Fruit fly (Drosophila melanogaster) whole organism, prepupa: ENCODE data around the gene CG14427.

ENCODE experiments used
- Blimp-1 ChIP-seq: fragments of 200-800 bp; sonication (Bioruptor generic); optimal IDR thresholded peaks from 3 replicates; lab custom pipeline; 2017; ENCODE audit warnings: missing biosample characterization, missing genetic modification characterization, mild to moderate bottlenecking, moderate library complexity, missing genetic modification reagents
- CG10631 ChIP-seq: fragments of 200-800 bp; sonication (Bioruptor generic); optimal IDR thresholded peaks from 2 replicates; lab custom pipeline; 2016; ENCODE audit warnings: missing biosample characterization, missing genetic modification characterization
- CG10669 ChIP-seq: fragments of 200-800 bp; sonication (Bioruptor generic); optimal IDR thresholded peaks from 3 replicates; lab custom pipeline; 2018; ENCODE audit warnings: missing biosample characterization, mild to moderate bottlenecking, missing genetic modification characterization, moderate library complexity
- CG11294 ChIP-seq: fragments of 200-800 bp; sonication (Bioruptor generic); IDR thresholded peaks from 2 replicates; pipeline ENCODE4 v1.3.6; 2022; ENCODE audit warnings: missing biosample characterization, missing genetic modification characterization
- CG11762 ChIP-seq: fragments of 200-800 bp; sonication (Bioruptor generic); optimal IDR thresholded peaks from 3 replicates; lab custom pipeline; 2016; ENCODE audit warnings: missing biosample characterization, missing genetic modification characterization; ENCODE audit not compliant: insufficient read depth
- CG15336 ChIP-seq: fragments of 200-800 bp; sonication (Bioruptor generic); IDR thresholded peaks from 2 replicates; pipeline ENCODE4 v1.3.6; 2022; ENCODE audit warnings: missing biosample characterization, missing genetic modification characterization
- CG1621 ChIP-seq: fragments of 200-800 bp; sonication (Bioruptor generic); optimal IDR thresholded peaks from 3 replicates; lab custom pipeline; 2018; ENCODE audit warnings: missing biosample characterization, mild to moderate bottlenecking, missing genetic modification characterization
- CG16779 ChIP-seq: fragments of 200-800 bp; sonication (Bioruptor generic); optimal IDR thresholded peaks from 3 replicates; lab custom pipeline; 2017; ENCODE audit warnings: missing biosample characterization, mild to moderate bottlenecking, missing genetic modification characterization
- CG3032 ChIP-seq: fragments of 200-800 bp; optimal IDR thresholded peaks from 2 replicates; lab custom pipeline; 2019; ENCODE audit warnings: missing biosample characterization, mild to moderate bottlenecking, missing genetic modification characterization, moderate library complexity
- CG32006 ChIP-seq: fragments of 200-800 bp; sonication (Bioruptor generic); optimal IDR thresholded peaks from 3 replicates; lab custom pipeline; 2017; ENCODE audit warnings: missing biosample characterization, mild to moderate bottlenecking, missing genetic modification characterization
- CG3919 ChIP-seq: fragments of 200-800 bp; sonication (Bioruptor generic); optimal IDR thresholded peaks from 3 replicates; lab custom pipeline; 2016; ENCODE audit warnings: missing biosample characterization, missing genetic modification characterization
- CG4318 ChIP-seq: fragments of 200-800 bp; sonication (Bioruptor generic); optimal IDR thresholded peaks from 3 replicates; lab custom pipeline; 2017; ENCODE audit warnings: missing biosample characterization, mild to moderate bottlenecking, missing genetic modification characterization
- CG6163 ChIP-seq: fragments of 200-800 bp; sonication (Bioruptor generic); IDR thresholded peaks from 3 replicates; pipeline ENCODE4 v1.3.6; 2022; ENCODE audit warnings: missing biosample characterization, missing genetic modification characterization
- CG6276 ChIP-seq: fragments of 200-800 bp; sonication (Bioruptor generic); optimal IDR thresholded peaks from 2 replicates; lab custom pipeline; 2017; ENCODE audit warnings: missing biosample characterization, mild to moderate bottlenecking, missing genetic modification characterization
- CG6854 ChIP-seq: fragments of 200-800 bp; sonication (Bioruptor generic); optimal IDR thresholded peaks from 2 replicates; lab custom pipeline; 2017; ENCODE audit warnings: missing biosample characterization, mild to moderate bottlenecking, missing genetic modification characterization
- CG7368 ChIP-seq: fragments of 200-800 bp; sonication (Bioruptor generic); optimal IDR thresholded peaks from 3 replicates; lab custom pipeline; 2016; ENCODE audit warnings: missing biosample characterization, missing genetic modification characterization
- CG8119 ChIP-seq: fragments of 200-800 bp; sonication (Bioruptor generic); IDR thresholded peaks from 3 replicates; pipeline ENCODE4 v1.3.6; 2022; ENCODE audit warnings: missing biosample characterization, missing genetic modification characterization
- CG8319 ChIP-seq: fragments of 200-800 bp; sonication (Bioruptor generic); optimal IDR thresholded peaks from 3 replicates; lab custom pipeline; 2016; ENCODE audit warnings: missing biosample characterization, missing genetic modification characterization
- CG8632 ChIP-seq: fragments of 200-800 bp; sonication (Bioruptor generic); optimal IDR thresholded peaks from 3 replicates; lab custom pipeline; 2016; ENCODE audit warnings: missing biosample characterization, missing genetic modification characterization
- CG9139 ChIP-seq: fragments of 200-800 bp; sonication (Bioruptor generic); optimal IDR thresholded peaks from 3 replicates; lab custom pipeline; 2017; ENCODE audit warnings: missing biosample characterization, mild to moderate bottlenecking, missing genetic modification characterization
- Eip75B ChIP-seq: fragments of 200-800 bp; sonication (Bioruptor generic); optimal IDR thresholded peaks from 3 replicates; lab custom pipeline; 2016; ENCODE audit warnings: missing biosample characterization, missing genetic modification characterization
- Eip78C ChIP-seq: fragments of 200-800 bp; sonication (Bioruptor generic); peaks from one replicate; lab custom pipeline; 2016; ENCODE audit warnings: missing biosample characterization, missing genetic modification characterization
- Eip93F ChIP-seq: fragments of 200-800 bp; sonication (Bioruptor generic); optimal IDR thresholded peaks from 2 replicates; lab custom pipeline; 2016; ENCODE audit warnings: missing biosample characterization, mild to moderate bottlenecking, missing genetic modification characterization
- Ets96B ChIP-seq: fragments of 200-800 bp; optimal IDR thresholded peaks from 2 replicates; lab custom pipeline; 2019; ENCODE audit warnings: missing biosample characterization, mild to moderate bottlenecking, missing genetic modification characterization, moderate library complexity
- Gug ChIP-seq: fragments of 200-800 bp; sonication (Bioruptor generic); IDR thresholded peaks from 2 replicates; pipeline ENCODE4 v1.3.6; 2022; ENCODE audit warnings: missing biosample characterization, missing genetic modification characterization
- Hr38 ChIP-seq: sonication (Bioruptor generic); optimal IDR thresholded peaks from 2 replicates; lab custom pipeline; 2016; ENCODE audit warnings: missing biosample characterization, missing genetic modification characterization
- Hr39 ChIP-seq: fragments of 200-800 bp; sonication (Bioruptor generic); optimal IDR thresholded peaks from 2 replicates; lab custom pipeline; 2016; ENCODE audit warnings: missing biosample characterization, missing genetic modification characterization
- Hr4 ChIP-seq: fragments of 200-800 bp; sonication (Bioruptor generic); optimal IDR thresholded peaks from 3 replicates; lab custom pipeline; 2016; ENCODE audit warnings: missing biosample characterization, missing genetic modification characterization
- Met ChIP-seq: fragments of 200-800 bp; sonication (Bioruptor generic); optimal IDR thresholded peaks from 3 replicates; lab custom pipeline; 2016; ENCODE audit warnings: missing biosample characterization, missing genetic modification characterization
- Smox ChIP-seq: fragments of 200-800 bp; sonication (Bioruptor generic); optimal IDR thresholded peaks from 3 replicates; lab custom pipeline; 2016; ENCODE audit warnings: missing biosample characterization, missing genetic modification characterization
- Sox102F ChIP-seq: fragments of 200-800 bp; sonication (Bioruptor generic); optimal IDR thresholded peaks from 2 replicates; lab custom pipeline; 2016; ENCODE audit warnings: missing biosample characterization, mild to moderate bottlenecking, missing genetic modification characterization
- Sox14 ChIP-seq: fragments of 200-800 bp; sonication (Bioruptor generic); optimal IDR thresholded peaks from 3 replicates; lab custom pipeline; 2016; ENCODE audit warnings: missing biosample characterization, missing genetic modification characterization
- achi ChIP-seq: fragments of 200-800 bp; sonication (Bioruptor generic); optimal IDR thresholded peaks from 3 replicates; lab custom pipeline; 2016; ENCODE audit warnings: missing biosample characterization, missing genetic modification characterization
- acj6 ChIP-seq: fragments of 200-800 bp; sonication (Bioruptor generic); optimal IDR thresholded peaks from 3 replicates; lab custom pipeline; 2016; ENCODE audit warnings: missing biosample characterization, missing genetic modification characterization
- eg ChIP-seq: fragments of 200-800 bp; sonication (Bioruptor generic); IDR thresholded peaks from 3 replicates; pipeline ENCODE4 v1.3.6; 2022; ENCODE audit warnings: missing biosample characterization, missing genetic modification characterization
- esn ChIP-seq: fragments of 200-800 bp; sonication (Bioruptor generic); optimal IDR thresholded peaks from 2 replicates; lab custom pipeline; 2016; ENCODE audit warnings: missing biosample characterization, mild to moderate bottlenecking, missing genetic modification characterization, moderate library complexity
- fd59A ChIP-seq: fragments of 200-800 bp; sonication (Bioruptor generic); optimal IDR thresholded peaks from 2 replicates; lab custom pipeline; 2017; ENCODE audit warnings: missing biosample characterization, mild to moderate bottlenecking, missing genetic modification characterization, missing genetic modification reagents
- fd85E ChIP-seq: fragments of 200-800 bp; sonication (Bioruptor generic); optimal IDR thresholded peaks from 3 replicates; lab custom pipeline; 2016; ENCODE audit warnings: missing biosample characterization, missing genetic modification characterization
- lz ChIP-seq: fragments of 200-800 bp; sonication (Bioruptor generic); optimal IDR thresholded peaks from 3 replicates; lab custom pipeline; 2016; ENCODE audit warnings: missing biosample characterization, missing genetic modification characterization
- net ChIP-seq: fragments of 200-800 bp; sonication (Bioruptor generic); optimal IDR thresholded peaks from 3 replicates; lab custom pipeline; 2016; ENCODE audit warnings: missing biosample characterization, missing genetic modification characterization
- pdm3 ChIP-seq: fragments of 200-800 bp; sonication (Bioruptor generic); optimal IDR thresholded peaks from 3 replicates; lab custom pipeline; 2016; ENCODE audit warnings: missing biosample characterization, missing genetic modification characterization
- salr ChIP-seq, 2 experiments: fragments of 200-800 bp; sonication (Bioruptor generic); optimal IDR thresholded peaks; 3 replicates each; lab custom pipeline; 2016 to 2018; ENCODE audit warnings: missing biosample characterization in 2 of 2, missing genetic modification characterization in 2 of 2, mild to moderate bottlenecking in 1 of 2
- ss ChIP-seq, 2 experiments: fragments of 200-800 bp; sonication (Bioruptor generic); optimal IDR thresholded peaks; 2 replicates in 1 of 2; 3 replicates in 1 of 2; lab custom pipeline; 2017 to 2018; ENCODE audit warnings: mild to moderate bottlenecking in 2 of 2, missing biosample characterization in 2 of 2, missing genetic modification characterization in 2 of 2, moderate library complexity in 1 of 2
- topi ChIP-seq: fragments of 200-800 bp; sonication (Bioruptor generic); optimal IDR thresholded peaks from 3 replicates; lab custom pipeline; 2016; ENCODE audit warnings: missing biosample characterization, missing genetic modification characterization
- vri ChIP-seq: fragments of 200-800 bp; sonication (Bioruptor generic); optimal IDR thresholded peaks from 3 replicates; lab custom pipeline; 2016; ENCODE audit warnings: missing biosample characterization, mild to moderate bottlenecking, missing genetic modification characterization

Gene CG14427

dm6 chrX:7013320-7014214 lies 26.8 kb upstream of the CG14427 start, which contains the start of the genes CG3032 and CG4593 (continued):
- TF ChIP-seq CG11762 (GFP tag; lab: Kevin White, UChicago): peak; percentile 81
- TF ChIP-seq CG4318 (GFP tag; lab: Kevin White, UChicago): peak; percentile 82
- TF ChIP-seq CG1621 (tag; lab: Kevin White, UChicago): peak; percentile 81
- peak; percentile 53 for TF ChIP-seq vri (GFP tag; lab: Kevin White, UChicago)
- TF ChIP-seq Eip93F (GFP tag; lab: Kevin White, UChicago): no peak
- TF ChIP-seq Hr38 (GFP tag; lab: Kevin White, UChicago): peak; percentile 73
- TF ChIP-seq salr (GFP tag; optimal IDR thresholded peaks at IDR 0.05; lab: Kevin White, UChicago): peak; percentile 76 to 79
- TF ChIP-seq Sox14 (GFP tag; lab: Kevin White, UChicago): peak; percentile 94
- TF ChIP-seq Smox (GFP tag; lab: Kevin White, UChicago): peak; percentile 89
- peak; percentile 98 for TF ChIP-seq eg (GFP tag; lab: Robert Waterston, UW)
- peak; percentile 59 for TF ChIP-seq fd59A (GFP tag; lab: Kevin White, UChicago)
- peak; percentile 86 for TF ChIP-seq CG10669 (GFP tag; lab: Kevin White, UChicago)
- TF ChIP-seq pdm3 (GFP tag; lab: Kevin White, UChicago): peak; percentile 95
- peak; percentile 76 for TF ChIP-seq CG8632 (GFP tag; lab: Kevin White, UChicago)
- TF ChIP-seq acj6: peak; percentile 91
- peak; percentile 91 for TF ChIP-seq lz (GFP tag; lab: Kevin White, UChicago)
- peak; percentile 94 for TF ChIP-seq CG32006 (GFP tag; lab: Kevin White, UChicago)
- peak; percentile 95 for TF ChIP-seq Hr4 (GFP tag; lab: Kevin White, UChicago)
- peak; percentile 96 for TF ChIP-seq CG3032
- peak; percentile 42 for TF ChIP-seq CG9139 (GFP tag; lab: Kevin White, UChicago)
- TF ChIP-seq CG11294 (GFP tag; lab: Robert Waterston, UW): peak; percentile 95
- TF ChIP-seq Sox102F (GFP tag; lab: Kevin White, UChicago): peak; percentile 84
- peak; percentile 81 for TF ChIP-seq Eip75B (GFP tag; lab: Kevin White, UChicago)
- TF ChIP-seq CG16779 (tag; lab: Kevin White, UChicago): peak; percentile 71

dm6 chrX:7014931-7015428 lies 25.4 kb upstream of the CG14427 start:
- TF ChIP-seq Gug (GFP tag; lab: Robert Waterston, UW) (no peak), pdm3 (GFP tag; lab: Kevin White, UChicago) (peak; percentile 45), topi (GFP tag; lab: Kevin White, UChicago) (peak; percentile 22), Eip93F (GFP tag; lab: Kevin White, UChicago) (no peak), achi (GFP tag; lab: Kevin White, UChicago) (peak; percentile 16), CG8119 (GFP tag; lab: Robert Waterston, UW) (peak; percentile 54; the same call in 1 of the 3 replicates), Blimp-1 (GFP tag; lab: Kevin White, UChicago) (no peak), CG6276 (GFP tag; lab: Kevin White, UChicago) (no peak), Eip78C (GFP tag; lab: Kevin White, UChicago) (peak; percentile 89), ss (GFP tag; optimal IDR thresholded peaks at IDR 0.05; lab: Kevin White, UChicago) (peak; percentile 34 to 49), lz (GFP tag; lab: Kevin White, UChicago) (peak; percentile 57), fd59A (GFP tag; lab: Kevin White, UChicago) (no peak), acj6 (peak; percentile 43), CG3919 (peak; percentile 14), CG1621 (tag; lab: Kevin White, UChicago) (no peak), Smox (GFP tag; lab: Kevin White, UChicago) (peak; percentile 43), salr (GFP tag; optimal IDR thresholded peaks at IDR 0.05; lab: Kevin White, UChicago) (no peak), CG9139 (GFP tag; lab: Kevin White, UChicago) (no peak), Sox14 (GFP tag; lab: Kevin White, UChicago) (peak; percentile 25), CG32006 (GFP tag; lab: Kevin White, UChicago) (peak; percentile 32), CG6163 (peak; percentile 58; the same call in 2 of the 3 replicates), net (GFP tag; lab: Kevin White, UChicago) (no peak), CG7368 (GFP tag; lab: Kevin White, UChicago) (no peak), Hr39 (GFP tag; lab: Kevin White, UChicago) (peak; percentile 16), CG6854 (GFP tag; lab: Kevin White, UChicago) (no peak), CG8319 (GFP tag; lab: Kevin White, UChicago) (no peak), vri (GFP tag; lab: Kevin White, UChicago) (no peak), esn (GFP tag; lab: Kevin White, UChicago) (peak; percentile 49), Ets96B (tag; lab: Kevin White, UChicago) (peak; percentile 8), CG11294 (GFP tag; lab: Robert Waterston, UW) (no peak), fd85E (GFP tag; lab: Kevin White, UChicago) (no peak), CG15336 (GFP tag; lab: Robert Waterston, UW) (peak; percentile 60), Met (GFP tag; lab: Kevin White, UChicago) (peak; percentile 59), CG10631 (peak; percentile 22)
